Worm (Caenorhabditis elegans): ENCODE measurements around the gene ugt-4.

The ugt-4 gene

DNA sequence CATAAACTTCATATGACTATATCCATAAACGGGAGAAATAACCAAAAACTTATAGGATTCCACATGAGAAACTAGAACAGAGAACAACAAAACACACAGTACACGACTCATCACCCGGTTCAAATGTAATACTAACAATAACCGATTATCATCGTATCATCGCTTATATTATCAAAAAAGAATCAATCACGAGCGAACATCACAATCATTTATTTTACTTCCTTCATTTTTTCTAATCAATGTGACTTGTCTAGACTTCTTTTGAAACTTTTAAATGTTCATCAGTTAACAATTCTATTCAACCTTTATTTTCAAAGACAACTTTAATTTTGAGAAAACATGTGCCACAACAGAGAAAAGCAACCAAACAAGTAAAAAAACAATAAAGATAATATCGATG, at the start of gene ugt-4:
TSS of gene ugt-4 (minus strand) at position 141 of the 400 bp plus-strand sequence.
- TF ChIP-seq him-1 (tag; optimal IDR thresholded peaks at IDR 0.05), result no peak
- no peak for TF ChIP-seq W03F9.2 (tag; optimal IDR thresholded peaks at IDR 0.05)
- TF ChIP-seq dao-5 (tag; optimal IDR thresholded peaks at IDR 0.05), result no peak

DNA sequence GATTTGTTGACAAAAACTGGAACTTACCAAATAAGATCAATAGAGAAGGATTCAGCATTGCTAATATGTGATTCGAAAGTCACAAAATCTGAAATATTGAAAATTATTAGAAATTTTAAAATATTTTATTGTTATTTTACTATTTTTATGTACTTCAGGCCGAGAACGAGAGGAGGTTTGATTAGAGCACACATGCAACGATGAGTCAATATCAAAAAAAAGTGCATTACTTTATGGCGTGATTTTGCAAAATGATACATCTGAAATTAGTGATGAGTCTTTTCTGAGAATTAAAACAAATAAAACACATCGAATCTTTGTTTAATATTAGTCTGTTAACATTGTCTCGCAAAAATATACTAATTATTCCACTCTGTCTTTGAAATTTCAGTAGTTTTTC, 49.6 kb upstream of the ugt-4 start:
- TF ChIP-seq him-1 (tag; optimal IDR thresholded peaks at IDR 0.05), result no peak
- TF ChIP-seq W03F9.2 (tag; optimal IDR thresholded peaks at IDR 0.05), result no peak
- TF ChIP-seq dao-5 (tag; optimal IDR thresholded peaks at IDR 0.05), result no peak

ce11 chrV:12835388-12835787, 40.3 kb upstream of the ugt-4 start, which contains the start of gene C44H9.4:
C44H9.4 (plus strand) TSS chrV:12835688.
- TF ChIP-seq him-1 (tag; optimal IDR thresholded peaks at IDR 0.05) (no peak), dao-5 (tag; optimal IDR thresholded peaks at IDR 0.05) (no peak), W03F9.2 (tag; optimal IDR thresholded peaks at IDR 0.05) (no peak)

DNA sequence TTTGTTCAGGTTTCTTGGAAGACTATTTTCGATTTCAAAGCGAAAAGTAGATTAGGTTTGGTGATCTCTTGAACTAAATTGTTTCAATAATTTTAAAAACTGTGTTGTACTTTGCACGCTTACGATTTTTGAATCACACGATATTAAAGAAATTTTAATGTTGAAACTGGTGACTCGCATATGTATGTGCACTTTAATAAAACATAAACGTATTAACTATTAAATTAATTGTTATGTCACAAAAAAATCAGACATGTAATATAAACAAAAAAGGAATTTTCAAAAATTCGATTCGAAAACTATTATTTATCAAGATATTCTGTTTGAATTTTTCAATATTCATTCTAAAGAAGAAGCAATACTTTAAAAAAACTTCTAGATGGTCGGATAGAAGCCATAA, 32.1 kb upstream of the ugt-4 start, which contains the start of gene ugt-15:
TSS of gene ugt-15 (plus strand) at position 301 of the 400 bp plus-strand sequence.
- TF ChIP-seq W03F9.2 (tag; optimal IDR thresholded peaks at IDR 0.05) (no peak), him-1 (tag; optimal IDR thresholded peaks at IDR 0.05) (no peak), dao-5 (tag; optimal IDR thresholded peaks at IDR 0.05) (no peak)

DNA sequence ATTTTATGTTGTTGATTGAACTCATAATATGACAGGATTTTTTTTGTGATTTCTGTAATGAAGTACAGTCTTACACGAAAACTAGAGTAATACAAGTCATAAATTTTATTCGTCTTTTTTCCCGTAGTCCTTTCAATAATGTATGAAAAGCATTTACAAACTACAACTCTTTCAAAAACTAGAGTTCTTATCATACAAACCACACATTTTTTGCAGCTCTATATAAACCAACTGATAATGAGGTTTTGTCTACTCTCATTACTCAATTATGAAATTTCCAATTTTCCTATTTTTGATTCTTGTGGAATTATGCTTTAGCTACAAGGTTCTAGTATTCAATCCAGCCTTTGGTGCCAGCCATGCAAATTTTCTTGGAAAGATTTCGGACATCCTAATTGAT, 29.6 kb upstream of the ugt-4 start, which contains the start of gene ugt-16:
TSS of gene ugt-16 (plus strand) at position 248 of the 400 bp plus-strand sequence.
- TF ChIP-seq him-1 (tag; optimal IDR thresholded peaks at IDR 0.05) (no peak), W03F9.2 (tag; optimal IDR thresholded peaks at IDR 0.05) (no peak), dao-5 (tag; optimal IDR thresholded peaks at IDR 0.05) (no peak)

ce11 chrV:12822065-12822464, 26.9 kb upstream of the ugt-4 start:
- no peak for TF ChIP-seq W03F9.2 (tag; optimal IDR thresholded peaks at IDR 0.05)
- TF ChIP-seq dao-5 (tag; optimal IDR thresholded peaks at IDR 0.05), result no peak
- no peak for TF ChIP-seq him-1 (tag; optimal IDR thresholded peaks at IDR 0.05)

DNA sequence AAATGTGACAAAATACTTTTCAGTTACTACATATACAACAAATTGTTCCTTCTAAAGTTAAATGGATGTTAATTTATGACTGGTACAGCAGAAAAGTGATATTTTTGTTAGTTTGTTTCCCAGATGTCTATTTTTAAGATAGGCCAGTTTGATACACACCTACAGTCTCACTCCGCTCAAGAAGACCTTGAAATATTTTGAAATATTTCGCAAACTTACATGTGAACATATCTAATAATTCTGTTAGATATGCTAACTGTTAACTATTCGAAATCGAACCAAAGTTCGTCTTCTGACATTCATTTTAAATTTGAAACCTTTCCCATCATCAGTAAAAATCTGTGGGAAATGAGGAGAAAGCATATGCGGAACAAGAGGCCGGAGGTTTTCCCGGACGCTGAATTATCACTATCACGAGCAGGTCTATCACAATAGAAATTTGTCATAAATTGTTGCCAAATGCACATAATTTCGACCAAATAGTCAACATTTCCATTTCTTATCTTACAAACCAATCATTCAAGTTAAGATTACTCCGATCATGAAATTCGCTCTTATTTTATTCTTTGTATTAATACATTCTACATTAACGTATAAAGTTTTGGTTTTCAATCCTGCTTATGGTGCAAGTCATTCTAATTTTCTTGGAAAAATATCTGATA, 24.8 kb upstream of the ugt-4 start, which contains the start of the genes ZC443.4 and ugt-18:
TSS of gene ZC443.4 (minus strand) at position 95 of the 662 bp plus-strand sequence.
TSS of gene ugt-18 (plus strand) at position 469 of the 662 bp plus-strand sequence.
- TF ChIP-seq W03F9.2 (tag; optimal IDR thresholded peaks at IDR 0.05) (no peak), dao-5 (tag; optimal IDR thresholded peaks at IDR 0.05) (no peak), him-1 (tag; optimal IDR thresholded peaks at IDR 0.05) (no peak)

- TF ChIP-seq W03F9.2 (tag; optimal IDR thresholded peaks at IDR 0.05), result no peak
- TF ChIP-seq dao-5 (tag; optimal IDR thresholded peaks at IDR 0.05), result no peak
- TF ChIP-seq him-1 (tag; optimal IDR thresholded peaks at IDR 0.05), result peak; percentile 89
These were observed 24.0 kb upstream of the ugt-4 start for ce11 chrV:12819155-12819554.

ce11 chrV:12818486-12818885, 23.4 kb upstream of the ugt-4 start:
- TF ChIP-seq him-1 (tag; optimal IDR thresholded peaks at IDR 0.05), result no peak
- no peak for TF ChIP-seq dao-5 (tag; optimal IDR thresholded peaks at IDR 0.05)
- no peak for TF ChIP-seq W03F9.2 (tag; optimal IDR thresholded peaks at IDR 0.05)

DNA sequence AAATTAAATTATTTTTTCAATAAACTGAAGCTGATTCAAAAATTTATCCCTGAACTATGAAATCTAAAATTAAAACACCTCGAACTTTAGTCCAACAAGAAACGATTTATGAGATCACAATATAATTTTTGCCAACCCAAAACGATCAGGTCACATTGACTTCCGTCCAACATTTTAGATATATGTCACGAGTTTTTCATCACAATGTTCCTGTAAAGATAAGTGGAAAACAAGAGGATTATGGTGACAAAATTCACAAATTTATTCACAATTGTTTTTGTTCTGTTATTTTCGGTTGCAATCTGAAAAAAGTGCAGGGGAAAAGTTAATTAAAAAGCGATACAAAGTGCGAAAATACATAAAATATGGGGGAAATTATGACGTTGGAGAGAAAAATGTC, 21.5 kb upstream of the ugt-4 start:
- no peak for TF ChIP-seq dao-5 (tag; optimal IDR thresholded peaks at IDR 0.05)
- no peak for TF ChIP-seq W03F9.2 (tag; optimal IDR thresholded peaks at IDR 0.05)
- no peak for TF ChIP-seq him-1 (tag; optimal IDR thresholded peaks at IDR 0.05)

- no peak for TF ChIP-seq W03F9.2 (tag; optimal IDR thresholded peaks at IDR 0.05)
- TF ChIP-seq dao-5 (tag; optimal IDR thresholded peaks at IDR 0.05), result no peak
- TF ChIP-seq him-1 (tag; optimal IDR thresholded peaks at IDR 0.05), result no peak
These were observed 20.2 kb upstream of the ugt-4 start for ce11 chrV:12815386-12815785.

ce11 chrV:12814481-12814882, 19.3 kb upstream of the ugt-4 start:
- TF ChIP-seq him-1 (tag; optimal IDR thresholded peaks at IDR 0.05) (peak; percentile 83), W03F9.2 (tag; optimal IDR thresholded peaks at IDR 0.05) (no peak), dao-5 (tag; optimal IDR thresholded peaks at IDR 0.05) (no peak)

DNA sequence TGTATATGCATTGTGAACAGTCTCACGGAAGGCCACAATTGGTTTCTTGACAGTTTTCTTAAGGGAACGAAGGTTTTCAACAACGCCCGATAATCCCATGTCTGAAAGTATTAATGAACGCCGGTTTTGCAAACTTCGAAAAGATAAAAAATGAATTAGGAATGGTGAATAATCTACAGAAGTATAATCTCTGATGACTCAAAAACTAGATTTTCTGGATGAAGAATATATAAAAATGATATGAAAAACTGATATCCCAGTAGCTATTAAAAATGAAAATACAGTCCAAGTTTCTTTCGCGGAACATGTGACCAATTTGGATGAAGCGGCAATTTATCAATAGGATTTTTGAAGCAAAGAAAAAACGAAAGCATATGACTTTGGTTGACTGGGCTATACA, 18.9 kb upstream of the ugt-4 start, which contains the start of gene ZC443.3:
TSS of gene ZC443.3 (minus strand) at position 101 of the 400 bp plus-strand sequence.
- no peak for TF ChIP-seq dao-5 (tag; optimal IDR thresholded peaks at IDR 0.05)
- no peak for TF ChIP-seq him-1 (tag; optimal IDR thresholded peaks at IDR 0.05)
- TF ChIP-seq W03F9.2 (tag; optimal IDR thresholded peaks at IDR 0.05), result no peak

ce11 chrV:12811810-12812209, 16.7 kb upstream of the ugt-4 start:
- TF ChIP-seq W03F9.2 (tag; optimal IDR thresholded peaks at IDR 0.05) (no peak), dao-5 (tag; optimal IDR thresholded peaks at IDR 0.05) (no peak), him-1 (tag; optimal IDR thresholded peaks at IDR 0.05) (no peak)

DNA sequence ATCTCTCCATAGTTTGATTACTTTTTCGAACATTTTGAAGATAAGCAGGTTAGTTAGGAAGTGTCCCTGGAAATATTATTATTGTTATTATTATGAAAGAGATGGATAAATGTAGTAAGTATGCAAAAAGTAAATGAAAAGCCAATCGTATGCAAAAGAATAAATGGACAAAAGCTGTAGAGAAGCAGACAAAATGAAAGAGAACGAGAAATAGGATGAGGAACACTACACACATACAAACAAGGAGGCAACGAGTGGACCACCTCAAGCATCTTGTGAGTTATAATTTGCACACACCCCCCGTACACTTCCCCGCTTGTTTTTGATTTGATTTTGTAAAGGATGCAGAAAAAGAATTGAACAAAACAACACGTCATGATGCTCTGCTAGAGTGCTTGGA, 16.0 kb upstream of the ugt-4 start, which contains the start of gene ZC443.2:
TSS of gene ZC443.2 (minus strand) at position 67 of the 400 bp plus-strand sequence.
- TF ChIP-seq dao-5 (tag; optimal IDR thresholded peaks at IDR 0.05) (no peak), him-1 (tag; optimal IDR thresholded peaks at IDR 0.05) (no peak), W03F9.2 (tag; optimal IDR thresholded peaks at IDR 0.05) (no peak)

All from whole organism, L4/young adult.